Fruit fly (Drosophila melanogaster): Measurements from ENCODE around the gene Fer1HCH.

Gene Fer1HCH

DNA sequence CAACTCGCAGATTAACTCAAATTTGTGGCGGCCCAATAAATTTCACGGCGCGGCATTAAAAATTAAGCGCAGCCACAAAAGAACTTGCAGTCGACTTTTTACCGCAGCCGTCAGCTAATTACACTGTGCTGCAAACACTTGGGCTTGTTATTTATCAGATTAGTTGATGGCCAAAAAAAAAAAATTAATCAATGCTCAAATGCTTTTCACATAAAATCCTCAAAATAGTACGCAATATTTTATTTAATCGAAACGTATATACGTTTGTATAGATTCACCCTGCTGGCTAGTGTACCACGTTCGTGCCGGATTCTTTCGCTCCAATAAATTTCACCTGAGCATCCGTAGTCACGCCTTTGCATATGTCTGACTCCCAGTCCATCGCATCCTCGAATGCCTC lies 25.8 kb upstream of the Fer1HCH start (continued):
- TF ChIP-seq ro (GFP tag; IDR thresholded peaks at IDR 0.05): no peak
- TF ChIP-seq ken (GFP tag; IDR thresholded peaks at IDR 0.05): 0 out of 3 replicates have a peak, but pooled peaks have one; percentile 55
- TF ChIP-seq CG11695 (GFP tag; IDR thresholded peaks at IDR 0.05): peak; percentile 53; the same call in 1 of the 3 replicates
- TF ChIP-seq nerfin-1 (tag; optimal IDR thresholded peaks at IDR 0.05): peak; percentile 36
- no peak for TF ChIP-seq pb (GFP tag; optimal IDR thresholded peaks at IDR 0.05)
- TF ChIP-seq D19B (GFP tag; optimal IDR thresholded peaks at IDR 0.05): no peak
- peak; percentile 68 for TF ChIP-seq lab (GFP tag; optimal IDR thresholded peaks at IDR 0.05)
- no peak for TF ChIP-seq Dref (GFP tag; IDR thresholded peaks at IDR 0.05)
- peak; percentile 76; the same call in 2 of the 3 replicates for TF ChIP-seq gce (GFP tag; IDR thresholded peaks at IDR 0.05)
- no peak for TF ChIP-seq CG9876 (GFP tag; optimal IDR thresholded peaks at IDR 0.05)
- peak; percentile 71 for TF ChIP-seq CG11504 (tag; optimal IDR thresholded peaks at IDR 0.05)
- no peak; the same call in 1 of the 2 replicates for TF ChIP-seq bowl (GFP tag; IDR thresholded peaks at IDR 0.05)
- no peak for TF ChIP-seq CG13624 (GFP tag; optimal IDR thresholded peaks at IDR 0.05)
- TF ChIP-seq CG31388 (GFP tag; optimal IDR thresholded peaks at IDR 0.05): no peak
- TF ChIP-seq klu (GFP tag; IDR thresholded peaks at IDR 0.05): no peak
- TF ChIP-seq exex (tag; optimal IDR thresholded peaks at IDR 0.05): no peak
- peak; percentile 49 for TF ChIP-seq Rfx (GFP tag; IDR thresholded peaks at IDR 0.05)
- 0 out of 2 replicates have a peak, but pooled peaks have one; percentile 22 for TF ChIP-seq seq (GFP tag; IDR thresholded peaks at IDR 0.05)
- TF ChIP-seq CoRest (tag; optimal IDR thresholded peaks at IDR 0.05): peak; percentile 36
- no peak for TF ChIP-seq vnd (GFP tag; IDR thresholded peaks at IDR 0.05; ENCODE audit: partially characterized antibody)
- no peak for TF ChIP-seq org-1 (GFP tag; optimal IDR thresholded peaks at IDR 0.05)
- no peak for TF ChIP-seq ac (GFP tag; optimal IDR thresholded peaks at IDR 0.05)
- TF ChIP-seq sc (optimal IDR thresholded peaks at IDR 0.05): no peak
- TF ChIP-seq sc (GFP tag; optimal IDR thresholded peaks at IDR 0.05): no peak
- no peak for TF ChIP-seq CG8281 (tag; optimal IDR thresholded peaks at IDR 0.05)
- no peak for TF ChIP-seq Dbx (GFP tag; IDR thresholded peaks at IDR 0.05)
- TF ChIP-seq trh (GFP tag; optimal IDR thresholded peaks at IDR 0.05): no peak
- peak; percentile 63; the same call in 1 of the 2 replicates for TF ChIP-seq ranshi (GFP tag; IDR thresholded peaks at IDR 0.05)
- TF ChIP-seq wdn (GFP tag; IDR thresholded peaks at IDR 0.05): no peak
- TF ChIP-seq mam (GFP tag; optimal IDR thresholded peaks at IDR 0.05): peak; percentile 46
- TF ChIP-seq Mes4 (GFP tag; optimal IDR thresholded peaks at IDR 0.05): peak; percentile 32
- no peak for TF ChIP-seq slp2 (GFP tag; optimal IDR thresholded peaks at IDR 0.05)
- TF ChIP-seq cato (GFP tag; optimal IDR thresholded peaks at IDR 0.05; ENCODE audit: borderline replicate concordance): peak; percentile 47
- TF ChIP-seq CG7372 (GFP tag; IDR thresholded peaks at IDR 0.05): peak; percentile 40; the same call in 1 of the 2 replicates
- TF ChIP-seq tll (GFP tag; optimal IDR thresholded peaks at IDR 0.05): no peak
- TF ChIP-seq CG14710 (tag; optimal IDR thresholded peaks at IDR 0.05): peak; percentile 41
- no peak for TF ChIP-seq dm (GFP tag; optimal IDR thresholded peaks at IDR 0.05)
- TF ChIP-seq lbe (GFP tag; optimal IDR thresholded peaks at IDR 0.05): no peak
- peak; percentile 43 for TF ChIP-seq ewg (GFP tag; optimal IDR thresholded peaks at IDR 0.05)
- no peak for TF ChIP-seq CG10543 (GFP tag; optimal IDR thresholded peaks at IDR 0.05)
- no peak for TF ChIP-seq disco-r (GFP tag; optimal IDR thresholded peaks at IDR 0.05)
- no peak for TF ChIP-seq CG15073 (GFP tag; optimal IDR thresholded peaks at IDR 0.05)
- TF ChIP-seq MBD-R2 (GFP tag; IDR thresholded peaks at IDR 0.05): peak; percentile 28; the same call in 1 of the 2 replicates
- peak; percentile 36 for TF ChIP-seq CG6654 (GFP tag; optimal IDR thresholded peaks at IDR 0.05)
- TF ChIP-seq CG12659 (GFP tag; optimal IDR thresholded peaks at IDR 0.05): peak; percentile 20
- no peak for TF ChIP-seq luna (GFP tag; optimal IDR thresholded peaks at IDR 0.05)
- no peak for TF ChIP-seq CG14860 (GFP tag; IDR thresholded peaks at IDR 0.05; ENCODE audit: partially characterized antibody)
- TF ChIP-seq ab (GFP tag; optimal IDR thresholded peaks at IDR 0.05): no peak
- TF ChIP-seq CG2889 (GFP tag; IDR thresholded peaks at IDR 0.05): peak; percentile 64; the same call in 2 of the 3 replicates
- no peak for TF ChIP-seq Stat92E (GFP tag; optimal IDR thresholded peaks at IDR 0.05)
- no peak for TF ChIP-seq CG6683 (GFP tag; optimal IDR thresholded peaks at IDR 0.05)
